Worm (Caenorhabditis elegans) whole organism, mixed stage, embryonic: Measurements from ENCODE around the gene nspc-16.

Experiments used
- M03D4.4 ChIP-seq: sonication (generic microtip); optimal IDR thresholded peaks from 2 replicates; lab custom pipeline; 2017; ENCODE audit warnings: mild to moderate bottlenecking, missing genetic modification characterization, missing compliant biosample characterization
- bed-3 ChIP-seq: fragments of 200-800 bp; sonication (Bioruptor generic); optimal IDR thresholded peaks from 3 replicates; lab custom pipeline; 2018; ENCODE audit warnings: mild to moderate bottlenecking, missing genetic modification characterization, moderate library complexity, missing compliant biosample characterization
- blmp-1 ChIP-seq: fragments of 150-350 bp; optimal IDR thresholded peaks from 2 replicates; lab custom pipeline; 2014; ENCODE audit warnings: missing biosample characterization, missing genetic modification characterization
- ceh-83 ChIP-seq: fragments of 200-800 bp; sonication (Bioruptor generic); optimal IDR thresholded peaks from 2 replicates; lab custom pipeline; 2018; ENCODE audit warnings: mild to moderate bottlenecking, missing genetic modification characterization, missing compliant biosample characterization
- cnd-1 ChIP-seq: fragments of 200-800 bp; sonication (Bioruptor generic); optimal IDR thresholded peaks from 2 replicates; lab custom pipeline; 2018; ENCODE audit warnings: mild to moderate bottlenecking, missing genetic modification characterization, missing compliant biosample characterization
- ham-2 ChIP-seq: fragments of 200-800 bp; sonication (Bioruptor generic); optimal IDR thresholded peaks from 2 replicates; lab custom pipeline; 2018; ENCODE audit warnings: mild to moderate bottlenecking, missing genetic modification characterization, missing compliant biosample characterization
- hlh-1 ChIP-seq: fragments of 150-350 bp; optimal IDR thresholded peaks from 2 replicates; lab custom pipeline; 2014; ENCODE audit warnings: missing biosample characterization, missing genetic modification reagents, missing genetic modification characterization
- lin-13 ChIP-seq: fragments of 150-350 bp; optimal IDR thresholded peaks from 2 replicates; lab custom pipeline; 2014; ENCODE audit warnings: missing biosample characterization, missing genetic modification characterization
- lsy-2 ChIP-seq: fragments of 150-350 bp; optimal IDR thresholded peaks from 2 replicates; lab custom pipeline; 2014; ENCODE audit warnings: missing biosample characterization, missing genetic modification characterization
- nhr-2 ChIP-seq: fragments of 150-350 bp; optimal IDR thresholded peaks from 2 replicates; lab custom pipeline; 2014; ENCODE audit warnings: missing biosample characterization, missing genetic modification characterization
- nhr-237 ChIP-seq: fragments of 150-350 bp; optimal IDR thresholded peaks from 2 replicates; lab custom pipeline; 2014; ENCODE audit warnings: missing biosample characterization, missing genetic modification characterization
- nhr-28 ChIP-seq: fragments of 150-350 bp; optimal IDR thresholded peaks from 2 replicates; lab custom pipeline; 2014; ENCODE audit warnings: missing biosample characterization, missing genetic modification characterization
- sptf-1 ChIP-seq: sonication (generic microtip); optimal IDR thresholded peaks from 2 replicates; lab custom pipeline; 2017; ENCODE audit warnings: mild to moderate bottlenecking, missing genetic modification characterization, moderate library complexity, missing compliant biosample characterization
- unc-62 ChIP-seq: fragments of 150-350 bp; optimal IDR thresholded peaks from 2 replicates; lab custom pipeline; 2014; ENCODE audit warnings: missing biosample characterization, missing genetic modification reagents, missing genetic modification characterization
- zip-8 ChIP-seq: fragments of 150-350 bp; optimal IDR thresholded peaks from 2 replicates; lab custom pipeline; 2014; ENCODE audit warnings: missing biosample characterization, missing genetic modification characterization
- ztf-11 ChIP-seq: fragments of 150-350 bp; optimal IDR thresholded peaks from 2 replicates; lab custom pipeline; 2014; ENCODE audit warnings: missing biosample characterization, missing genetic modification characterization

The nspc-16 gene

DNA sequence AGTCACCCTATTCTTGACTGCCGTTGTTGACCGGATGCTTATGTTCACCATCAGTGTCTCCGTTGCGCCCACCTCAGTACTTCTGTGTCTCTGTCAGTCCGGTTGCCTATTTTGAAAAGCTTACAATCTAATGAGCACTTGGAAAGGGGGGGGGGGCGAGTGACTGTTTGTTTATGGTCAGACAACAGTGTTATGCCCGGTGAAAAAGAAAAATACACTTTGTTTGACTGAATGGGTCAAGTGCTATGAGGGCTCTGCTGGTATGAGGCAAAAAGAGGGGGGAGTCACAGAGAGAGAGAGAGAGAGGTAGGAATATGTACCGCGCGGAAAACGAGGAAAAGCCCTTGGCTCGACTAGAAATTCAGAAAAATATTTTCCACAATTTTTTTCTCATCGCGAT is 47.9 kb downstream of the nspc-16 start:
- TF ChIP-seq sptf-1 (tag; lab: Kevin White, UChicago) (peak; percentile 56), cnd-1 (tag; lab: Kevin White, UChicago) (peak; percentile 13), lin-13 (tag; lab: Kevin White, UChicago) (no peak), nhr-237 (tag; lab: Kevin White, UChicago) (peak; percentile 13)

ce11 chrX:14572419-14572818 is 49.0 kb downstream of the nspc-16 start, which contains the start of gene lron-1:
lron-1 (plus strand) TSS chrX:14572719.
- TF ChIP-seq bed-3 (no peak), hlh-1 (no peak), cnd-1 (tag; lab: Kevin White, UChicago) (no peak), M03D4.4 (tag; lab: Kevin White, UChicago) (no peak), nhr-237 (tag; lab: Kevin White, UChicago) (no peak), nhr-28 (tag; lab: Kevin White, UChicago) (no peak), unc-62 (GFP tag; lab: Kevin White, UChicago) (no peak), blmp-1 (tag; lab: Kevin White, UChicago) (no peak), ham-2 (GFP tag; lab: Kevin White, UChicago) (no peak), ztf-11 (tag; lab: Kevin White, UChicago) (no peak), ceh-83 (GFP tag; lab: Kevin White, UChicago) (no peak), nhr-2 (tag; lab: Kevin White, UChicago) (no peak), zip-8 (no peak), lsy-2 (tag; lab: Kevin White, UChicago) (no peak)
